Worm (Caenorhabditis elegans) whole organism, L4/young adult: ENCODE results near the gene R08D7.4.
"Not testable (repeated sequence)": the region's sequence is repeated elsewhere in the genome, so short reads cannot be mapped to it uniquely, and the experiment has no call there.

ENCODE experiments used
- W03F9.2 ChIP-seq: fragments of 150-350 bp; optimal IDR thresholded peaks from 2 replicates; lab custom pipeline; 2014; ENCODE audit warnings: missing biosample characterization, missing genetic modification characterization
- dao-5 ChIP-seq: sonication (generic microtip); optimal IDR thresholded peaks from 2 replicates; lab custom pipeline; 2016; ENCODE audit warnings: missing genotype, missing genetic modification characterization, moderate library complexity, missing compliant biosample characterization
- him-1 ChIP-seq: sonication (generic microtip); optimal IDR thresholded peaks from 2 replicates; lab custom pipeline; 2016; ENCODE audit warnings: missing genotype, missing genetic modification reagents, missing genetic modification characterization, missing compliant biosample characterization

Gene R08D7.4

DNA sequence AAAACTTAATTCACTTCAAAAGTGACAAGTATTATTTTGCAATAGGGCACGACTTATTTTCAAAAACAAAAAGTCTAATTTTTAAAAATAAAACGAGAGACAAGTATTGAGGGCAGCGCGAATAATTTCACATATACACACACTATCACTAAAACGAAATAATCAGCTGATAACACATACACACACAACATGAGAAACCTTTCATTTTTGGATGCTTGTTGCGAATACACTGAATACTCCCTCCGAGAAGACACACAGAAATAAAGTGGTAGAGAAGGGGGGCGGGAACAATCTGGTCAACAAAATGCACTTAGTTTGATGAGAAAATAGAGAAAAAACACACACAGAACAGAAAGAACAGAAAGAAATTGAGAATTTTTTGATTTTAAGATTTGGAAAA is 12.7 kb downstream of the R08D7.4 start:
- TF ChIP-seq him-1 (tag; lab: Kevin White, UChicago), result no peak
- no peak for TF ChIP-seq dao-5 (tag; lab: Kevin White, UChicago)
- no peak for TF ChIP-seq W03F9.2 (tag; lab: Kevin White, UChicago)

DNA sequence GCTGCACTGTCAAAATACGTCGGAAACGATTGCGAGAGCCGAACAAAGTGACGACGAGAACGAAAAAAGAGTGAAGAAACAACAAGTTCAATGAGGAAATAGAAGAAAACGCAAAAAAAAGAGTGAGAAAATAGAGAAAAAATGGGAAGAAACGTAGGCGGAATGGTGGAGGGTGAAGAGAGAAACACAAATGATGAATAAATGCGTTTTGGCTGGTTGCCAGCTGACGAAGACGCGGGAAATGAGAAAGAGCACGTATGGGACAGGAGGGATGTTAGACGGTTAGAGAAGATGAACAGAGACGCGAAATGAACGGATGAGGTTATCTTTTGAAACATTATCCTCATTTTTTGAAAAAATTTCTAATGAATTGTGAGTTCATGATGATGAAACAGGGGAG is 13.3 kb downstream of the R08D7.4 start:
- no peak for TF ChIP-seq W03F9.2 (tag; lab: Kevin White, UChicago)
- no peak for TF ChIP-seq dao-5 (tag; lab: Kevin White, UChicago)
- TF ChIP-seq him-1 (tag; lab: Kevin White, UChicago), result peak; percentile 32

DNA sequence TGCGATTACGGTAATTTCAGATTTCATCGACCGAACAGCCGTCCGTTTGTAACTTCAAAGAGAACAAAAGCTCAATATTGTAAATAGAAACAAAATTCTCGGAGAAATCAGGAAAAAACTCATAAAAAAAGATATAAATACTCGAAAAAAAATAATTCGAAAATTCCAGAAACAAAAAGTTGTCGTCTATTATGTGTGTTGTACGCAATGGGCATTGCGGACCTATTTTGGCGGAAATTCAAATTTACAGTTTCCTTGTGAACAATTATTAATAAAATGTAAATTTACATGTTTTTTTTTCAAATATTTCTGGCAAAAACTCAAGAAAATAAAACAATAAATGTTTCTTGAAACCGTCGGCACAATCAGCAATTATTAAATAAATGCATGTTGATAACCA is 13.8 kb downstream of the R08D7.4 start:
- TF ChIP-seq dao-5 (tag; lab: Kevin White, UChicago), result no peak
- TF ChIP-seq W03F9.2 (tag; lab: Kevin White, UChicago), result no peak
- no peak for TF ChIP-seq him-1 (tag; lab: Kevin White, UChicago)

DNA sequence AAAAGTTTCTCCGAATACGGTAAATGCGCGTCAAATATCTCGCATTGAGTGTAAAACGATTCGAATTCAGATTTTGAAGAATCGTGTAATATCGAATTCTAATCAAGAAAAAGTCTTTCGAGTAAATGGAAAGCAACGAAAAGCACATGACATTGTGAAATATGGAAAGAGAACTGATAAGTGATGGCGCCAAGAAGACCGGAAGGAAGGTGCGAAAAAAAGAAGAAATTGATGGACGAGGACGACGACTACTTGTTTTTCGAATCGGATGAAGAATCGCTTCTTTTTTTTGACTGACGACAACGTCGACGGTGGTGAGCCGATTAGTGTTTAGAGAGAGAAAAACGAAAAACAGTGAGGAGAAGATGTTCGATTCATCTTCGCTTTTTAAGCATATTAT is 14.3 kb downstream of the R08D7.4 start:
- TF ChIP-seq dao-5 (tag; lab: Kevin White, UChicago) (no peak), him-1 (tag; lab: Kevin White, UChicago) (no peak), W03F9.2 (tag; lab: Kevin White, UChicago) (no peak)

DNA sequence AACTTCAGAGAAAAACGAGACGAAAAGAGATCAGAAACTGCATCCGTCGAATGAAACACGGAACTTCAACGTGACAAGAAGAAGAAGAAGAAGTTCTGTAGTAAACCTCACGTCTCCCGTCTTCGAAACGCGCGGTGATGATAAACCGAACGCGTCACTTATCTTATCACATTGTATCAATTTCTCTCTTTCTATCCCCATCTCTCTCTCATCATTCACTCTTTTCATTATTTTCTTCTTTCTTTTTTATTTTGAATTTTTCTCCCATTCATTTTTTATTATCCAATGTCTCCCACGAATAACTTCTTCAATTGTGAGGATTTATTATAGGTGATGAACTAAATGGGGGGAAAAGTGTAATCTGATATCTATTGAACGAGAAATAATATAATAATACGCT is 15.2 kb downstream of the R08D7.4 start:
- TF ChIP-seq him-1 (tag; lab: Kevin White, UChicago), result no peak
- no peak for TF ChIP-seq dao-5 (tag; lab: Kevin White, UChicago)
- peak; percentile 33 for TF ChIP-seq W03F9.2 (tag; lab: Kevin White, UChicago)

DNA sequence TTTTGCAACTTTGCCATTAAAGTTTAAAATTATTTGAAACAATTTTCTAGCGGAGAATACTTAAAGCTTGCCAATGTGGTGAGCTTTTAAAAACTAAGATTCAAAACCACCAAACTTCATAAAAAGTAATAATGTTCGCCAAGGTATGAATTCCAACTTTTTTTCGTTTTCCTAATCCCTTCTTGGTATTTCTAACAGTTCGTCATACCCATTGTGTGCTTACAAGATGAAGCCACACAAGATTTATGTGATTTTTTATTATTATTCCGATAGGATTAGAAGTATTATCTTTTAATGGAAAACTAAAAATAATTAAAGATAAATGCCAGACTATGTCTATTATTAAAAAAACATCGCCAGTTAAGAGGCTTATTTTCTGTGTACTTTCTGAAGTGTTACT is 16.4 kb downstream of the R08D7.4 start:
- TF ChIP-seq dao-5 (tag; lab: Kevin White, UChicago) (no peak), him-1 (tag; lab: Kevin White, UChicago) (no peak), W03F9.2 (tag; lab: Kevin White, UChicago) (no peak)

DNA sequence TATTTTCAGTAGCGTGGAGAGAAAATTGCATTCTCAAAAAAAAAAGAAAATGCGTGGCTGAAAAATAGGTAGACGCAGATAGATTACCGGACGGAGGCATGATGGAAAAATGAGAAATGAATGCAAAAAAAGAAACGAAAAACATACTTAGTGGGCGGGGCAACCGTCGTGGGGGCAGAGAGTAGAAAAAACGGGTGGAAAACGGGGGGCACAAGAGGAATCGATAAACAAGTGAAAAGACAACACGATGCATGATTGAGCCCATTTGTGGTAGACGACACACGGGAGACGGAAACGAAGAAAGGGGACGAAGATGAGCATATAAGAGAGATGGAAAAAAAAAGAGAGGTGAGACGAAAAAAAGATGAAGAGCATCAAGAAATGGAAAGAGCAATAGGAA is 16.9 kb downstream of the R08D7.4 start:
- TF ChIP-seq him-1 (tag; lab: Kevin White, UChicago) (no peak), W03F9.2 (tag; lab: Kevin White, UChicago) (no peak), dao-5 (tag; lab: Kevin White, UChicago) (no peak)

- not testable (repeated sequence) for TF ChIP-seq him-1, dao-5, W03F9.2 (tag; lab: Kevin White, UChicago)
Observed at ce11 chrIII:8989752-8990151, 18.1 kb downstream of the R08D7.4 start, which contains the start of gene R08D7.7. Gene R08D7.7, plus strand, starts transcription at chrIII:8990052.

DNA sequence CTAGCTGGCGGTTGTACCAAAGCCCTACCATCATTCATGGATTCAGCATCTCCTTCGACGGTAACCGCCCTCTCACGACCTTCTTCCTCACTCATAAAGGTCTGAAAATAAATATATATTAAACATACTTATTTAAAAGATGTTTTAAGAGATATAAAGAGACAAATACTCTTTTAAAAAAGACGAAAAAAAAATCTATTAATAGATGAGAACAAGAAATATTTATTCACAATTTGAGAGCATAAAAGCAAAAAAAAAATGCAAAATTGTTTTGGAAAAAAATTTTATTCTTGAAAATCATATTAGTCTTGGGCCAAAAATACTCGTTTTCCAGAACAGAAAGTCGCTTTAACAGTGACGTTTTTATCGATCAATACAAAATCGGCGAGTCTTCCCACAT is 25.0 kb downstream of the R08D7.4 start, which contains the start of gene skat-1:
Gene skat-1, minus strand, starts transcription at position 101 of the 400 bp plus-strand sequence.
- no peak for TF ChIP-seq W03F9.2 (tag; lab: Kevin White, UChicago)
- no peak for TF ChIP-seq him-1 (tag; lab: Kevin White, UChicago)
- no peak for TF ChIP-seq dao-5 (tag; lab: Kevin White, UChicago)

DNA sequence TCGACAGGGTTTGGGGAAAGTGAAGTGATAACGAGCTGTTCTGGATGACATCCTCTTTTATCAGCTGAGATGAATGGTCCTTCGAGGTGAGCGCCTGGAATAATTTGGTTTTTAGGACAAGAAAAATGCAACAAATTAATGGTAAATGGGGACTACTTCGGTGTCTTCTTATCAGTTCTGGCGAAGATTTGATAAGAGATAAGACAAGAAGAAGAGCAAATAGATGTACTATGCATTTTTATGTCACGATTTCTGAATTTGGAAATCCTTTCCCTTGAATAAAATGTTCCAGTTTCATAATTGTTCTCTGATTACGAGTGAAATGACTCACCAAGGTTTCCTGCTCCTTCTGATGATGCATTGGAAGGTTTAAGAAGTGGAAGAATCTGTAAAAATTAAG is 26.1 kb downstream of the R08D7.4 start:
- TF ChIP-seq W03F9.2 (tag; lab: Kevin White, UChicago), result no peak
- no peak for TF ChIP-seq dao-5 (tag; lab: Kevin White, UChicago)
- TF ChIP-seq him-1 (tag; lab: Kevin White, UChicago), result no peak

DNA sequence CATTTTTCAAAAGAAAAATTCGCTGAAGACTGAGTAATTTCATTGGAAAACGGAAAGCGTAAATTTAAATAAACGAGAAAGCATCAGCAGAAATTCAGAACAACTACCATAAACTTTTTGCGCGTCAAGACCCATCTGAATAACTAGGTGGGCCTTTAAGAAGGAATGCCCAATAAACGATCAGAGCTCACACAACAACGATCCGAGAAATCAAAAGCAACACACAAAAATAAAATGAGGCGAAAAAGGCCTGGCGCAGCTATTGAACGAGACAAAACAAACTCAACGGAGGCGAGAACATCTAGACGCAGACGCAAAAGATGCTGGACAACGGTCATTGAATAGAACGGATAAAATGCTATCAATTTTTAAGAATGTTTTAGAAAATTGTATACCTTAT is 27.2 kb downstream of the R08D7.4 start:
- TF ChIP-seq dao-5 (tag; lab: Kevin White, UChicago) (no peak), him-1 (tag; lab: Kevin White, UChicago) (no peak), W03F9.2 (tag; lab: Kevin White, UChicago) (no peak)

DNA sequence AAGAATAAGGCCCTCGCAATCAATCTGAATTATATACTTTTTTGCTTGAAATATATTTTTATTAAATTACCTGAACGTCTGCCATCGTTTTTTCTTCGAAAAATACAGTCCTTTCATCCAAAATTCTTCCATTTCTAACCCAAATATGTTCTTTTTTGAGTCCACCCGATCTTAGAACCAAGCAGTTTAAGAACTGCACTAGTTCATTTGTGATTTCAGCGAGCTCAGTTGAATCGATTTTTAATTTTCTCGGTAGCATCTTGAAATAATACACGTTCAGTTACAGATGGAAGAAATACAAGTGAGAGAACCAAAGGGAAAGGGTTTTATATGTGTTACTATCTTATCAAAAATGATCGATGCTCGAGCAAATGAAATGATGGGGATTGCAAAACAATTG is 27.8 kb downstream of the R08D7.4 start, which contains the start of gene F59B2.3:
Gene F59B2.3, minus strand, starts transcription at position 259 of the 400 bp plus-strand sequence.
- TF ChIP-seq him-1 (tag; lab: Kevin White, UChicago), result no peak
- TF ChIP-seq W03F9.2 (tag; lab: Kevin White, UChicago), result no peak
- TF ChIP-seq dao-5 (tag; lab: Kevin White, UChicago), result no peak

ce11 chrIII:9001491-9001890 is 29.8 kb downstream of the R08D7.4 start:
- TF ChIP-seq him-1 (tag; lab: Kevin White, UChicago) (no peak), dao-5 (tag; lab: Kevin White, UChicago) (no peak), W03F9.2 (tag; lab: Kevin White, UChicago) (peak; percentile 22)

DNA sequence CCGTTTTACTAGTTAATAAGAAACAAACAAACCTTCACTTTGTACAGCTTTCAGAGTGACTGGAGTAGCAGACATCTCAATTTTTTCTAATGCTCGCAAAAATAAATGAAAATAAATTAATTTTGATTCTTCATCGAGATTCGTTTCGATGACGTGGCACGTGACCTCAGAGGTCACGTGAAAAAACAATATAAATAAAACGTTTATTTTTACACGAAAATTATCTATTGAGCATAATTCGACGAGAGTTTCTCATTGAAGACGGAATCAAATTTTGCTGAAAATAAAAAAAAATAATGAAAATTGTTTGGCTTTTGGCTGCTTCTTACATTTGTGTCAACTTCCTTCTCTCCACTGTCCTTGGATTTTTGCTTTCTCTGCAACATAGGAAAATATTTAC is 30.2 kb downstream of the R08D7.4 start, which contains the start of gene rpn-6.2:
Gene rpn-6.2, minus strand, starts transcription at position 101 of the 400 bp plus-strand sequence.
- TF ChIP-seq him-1 (tag; lab: Kevin White, UChicago) (no peak), dao-5 (tag; lab: Kevin White, UChicago) (no peak), W03F9.2 (tag; lab: Kevin White, UChicago) (no peak)
